Worm (Caenorhabditis elegans) whole organism, L1 larva: ENCODE data around the gene prp-40.

Experiments used
- F16B12.6 ChIP-seq: fragments of 150-350 bp; optimal IDR thresholded peaks from 2 replicates; lab custom pipeline; 2014; ENCODE audit warnings: missing biosample characterization, missing genetic modification characterization
- ceh-63 ChIP-seq: fragments of 200-800 bp; sonication (Bioruptor generic); optimal IDR thresholded peaks from 2 replicates; lab custom pipeline; 2018; ENCODE audit warnings: mild to moderate bottlenecking, missing genetic modification characterization, missing compliant biosample characterization
- ceh-82 ChIP-seq, 3 experiments: fragments of 150-350 bp in 1 of 3; sonication (generic microtip) in 2 of 3; optimal IDR thresholded peaks; 2 replicates each; lab custom pipeline; 2014 to 2017; ENCODE audit warnings: missing biosample characterization in 3 of 3, missing genetic modification characterization in 3 of 3
- ces-1 ChIP-seq: fragments of 150-350 bp; optimal IDR thresholded peaks from 2 replicates; lab custom pipeline; 2014; ENCODE audit warnings: missing biosample characterization, missing genetic modification reagents, missing genetic modification characterization
- elt-3 ChIP-seq, 6 experiments: fragments of 150-350 bp in 1 of 6; sonication (generic microtip); optimal IDR thresholded peaks; 2 replicates each; lab custom pipeline; 2017 to 2018; ENCODE audit warnings: missing biosample characterization in 6 of 6, missing genetic modification characterization in 6 of 6, inconsistent platforms in 1 of 6
- hlh-17 ChIP-seq: fragments of 200-800 bp; sonication (Bioruptor generic); optimal IDR thresholded peaks from 2 replicates; lab custom pipeline; 2018; ENCODE audit warnings: missing genetic modification characterization, mild to moderate bottlenecking, missing compliant biosample characterization, moderate library complexity, borderline replicate concordance
- lin-39 ChIP-seq: fragments of 150-350 bp; optimal IDR thresholded peaks from 2 replicates; lab custom pipeline; 2014; ENCODE audit warnings: missing biosample characterization, missing genetic modification reagents, missing genetic modification characterization
- nhr-28 ChIP-seq: fragments of 150-350 bp; optimal IDR thresholded peaks from 2 replicates; lab custom pipeline; 2014; ENCODE audit warnings: missing biosample characterization, missing genetic modification characterization
- nhr-77 ChIP-seq: fragments of 150-350 bp; optimal IDR thresholded peaks from 2 replicates; lab custom pipeline; 2014; ENCODE audit warnings: missing biosample characterization, missing genetic modification characterization
- pag-3 ChIP-seq: sonication (generic microtip); optimal IDR thresholded peaks from 2 replicates; lab custom pipeline; 2017; ENCODE audit warnings: missing genetic modification characterization, mild to moderate bottlenecking, missing compliant biosample characterization, antibody characterized with exemption, borderline replicate concordance; ENCODE audit not compliant: insufficient read depth
- snpc-4 ChIP-seq: fragments of 150-350 bp; optimal IDR thresholded peaks from 2 replicates; lab custom pipeline; 2014; ENCODE audit warnings: missing biosample characterization, missing genetic modification characterization
- sptf-1 ChIP-seq: fragments of 150-350 bp; optimal IDR thresholded peaks from 2 replicates; lab custom pipeline; 2014; ENCODE audit warnings: missing biosample characterization, missing genetic modification characterization
- xbp-1 ChIP-seq: sonication (generic microtip); optimal IDR thresholded peaks from 2 replicates; lab custom pipeline; 2016; ENCODE audit warnings: missing genetic modification characterization, missing compliant biosample characterization

ce11 chrIII:9570869-9571268 is 49.0 kb downstream of the prp-40 start:
- TF ChIP-seq sptf-1 (tag; lab: Kevin White, UChicago), result no peak
- no peak for TF ChIP-seq ceh-63 (GFP tag; lab: Kevin White, UChicago)
- no peak for TF ChIP-seq ceh-82 (tag; optimal IDR thresholded peaks at IDR 0.05; lab: Kevin White, UChicago)
- TF ChIP-seq nhr-77 (tag; lab: Kevin White, UChicago), result no peak
- no peak for TF ChIP-seq nhr-28
- TF ChIP-seq xbp-1, result peak; percentile 78
- no peak for TF ChIP-seq lin-39 (tag; lab: Kevin White, UChicago)
- TF ChIP-seq pag-3 (tag; lab: Kevin White, UChicago), result no peak
- TF ChIP-seq snpc-4 (tag; lab: Kevin White, UChicago), result no peak
- no peak for TF ChIP-seq elt-3 (tag; optimal IDR thresholded peaks at IDR 0.05; lab: Kevin White, UChicago)
- no peak for TF ChIP-seq ces-1 (GFP tag; lab: Kevin White, UChicago)
- TF ChIP-seq F16B12.6 (tag; lab: Kevin White, UChicago), result no peak
- no peak for TF ChIP-seq hlh-17 (GFP tag; lab: Kevin White, UChicago)
